Worm (Caenorhabditis elegans): Measurements from ENCODE around the gene K02C4.2.

The K02C4.2 gene

DNA sequence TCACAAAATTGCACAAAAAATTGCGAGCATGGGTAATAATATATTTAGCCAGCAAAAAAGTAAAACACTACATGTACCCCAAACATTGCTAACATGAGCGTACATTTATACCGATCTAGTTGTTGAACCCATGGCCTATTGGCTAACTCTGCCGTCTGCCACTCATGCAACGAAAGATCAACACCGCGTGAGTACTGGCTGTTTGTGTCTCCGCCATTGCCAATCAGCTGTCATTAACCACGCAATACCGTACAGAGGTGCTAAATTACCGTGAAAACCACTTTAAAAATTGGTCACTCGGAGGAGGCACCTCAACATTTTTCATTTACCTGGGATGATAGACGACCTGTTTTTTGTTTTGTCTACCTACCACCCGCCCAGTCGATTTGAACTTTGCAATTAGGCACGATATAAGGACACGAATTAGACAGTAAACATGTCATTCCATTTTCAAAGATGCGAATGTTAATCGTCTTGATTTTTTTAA lies at the start of gene K02C4.2:
K02C4.2 (plus strand) TSS at position 437 of the 487 bp plus-strand sequence.
- TF ChIP-seq mdt-29 (GFP tag; IDR thresholded peaks at IDR 0.05) (peak; percentile 55; the same call in 1 of the 2 replicates), F49E8.2 (tag; optimal IDR thresholded peaks at IDR 0.05; ENCODE audit: borderline replicate concordance) (peak; percentile 45), nhr-11 (tag; optimal IDR thresholded peaks at IDR 0.05) (no peak), F44E2.7 (GFP tag; IDR thresholded peaks at IDR 0.05) (0 out of 2 replicates have a peak, but pooled peaks have one; percentile 66), pqm-1 (tag; optimal IDR thresholded peaks at IDR 0.05) (peak; percentile 28), nhr-41 (GFP tag; IDR thresholded peaks at IDR 0.05) (0 out of 2 replicates have a peak, but pooled peaks have one; percentile 53), lin-39 (tag; optimal IDR thresholded peaks at IDR 0.05) (no peak), T26A8.4 (GFP tag; IDR thresholded peaks at IDR 0.05) (peak; percentile 84), dve-1 (tag; optimal IDR thresholded peaks at IDR 0.05; ENCODE audit: insufficient read depth) (peak; percentile 73), daf-8 (GFP tag; IDR thresholded peaks at IDR 0.05) (no peak), R02D3.7 (tag; optimal IDR thresholded peaks at IDR 0.05) (peak; percentile 41), lin-1 (GFP tag; IDR thresholded peaks at IDR 0.05) (peak; percentile 42; the same call in 1 of the 2 replicates), zfp-2 (tag; optimal IDR thresholded peaks at IDR 0.05) (peak; percentile 27), attf-4 (tag; optimal IDR thresholded peaks at IDR 0.05) (no peak), zip-11 (GFP tag; IDR thresholded peaks at IDR 0.05) (0 out of 2 replicates have a peak, but pooled peaks have one; percentile 17), gei-8 (GFP tag; optimal IDR thresholded peaks at IDR 0.05) (peak; percentile 82), hmg-1.1 (GFP tag; IDR thresholded peaks at IDR 0.05) (peak; percentile 82), skn-1 (tag; optimal IDR thresholded peaks at IDR 0.05) (no peak), hlh-30 (tag; optimal IDR thresholded peaks at IDR 0.05; ENCODE audit: insufficient read depth) (peak; percentile 88), daf-19 (GFP tag; conservative IDR thresholded peaks at IDR 0.05) (peak; percentile 68; the same call in 1 of the 2 replicates), zfp-3 (GFP tag; conservative IDR thresholded peaks at IDR 0.05) (peak; percentile 62; the same call in 1 of the 2 replicates), mxl-3 (GFP tag; optimal IDR thresholded peaks at IDR 0.05) (peak; percentile 86), hif-1 (tag; optimal IDR thresholded peaks at IDR 0.05) (peak in 1 of 2 experiments; percentile 39), ceh-20 (GFP tag; IDR thresholded peaks at IDR 0.05) (peak; percentile 79), lin-13 (GFP tag; optimal IDR thresholded peaks at IDR 0.05) (peak; percentile 73), nhr-42 (GFP tag; IDR thresholded peaks at IDR 0.05) (peak; percentile 85), arid-1 (GFP tag; conservative IDR thresholded peaks at IDR 0.05) (peak; percentile 82), saeg-2 (GFP tag; IDR thresholded peaks at IDR 0.05) (0 out of 2 replicates have a peak, but pooled peaks have one; percentile 13), lir-3 (tag; optimal IDR thresholded peaks at IDR 0.05) (peak; percentile 64), ceh-44 (GFP tag; IDR thresholded peaks at IDR 0.05) (no peak), nhr-77 (tag; optimal IDR thresholded peaks at IDR 0.05) (peak; percentile 35), tra-1 (GFP tag; IDR thresholded peaks at IDR 0.05) (peak; percentile 90), nhr-48 (tag; optimal IDR thresholded peaks at IDR 0.05) (peak; percentile 79), nhr-25 (tag; optimal IDR thresholded peaks at IDR 0.05; ENCODE audit: borderline replicate concordance, insufficient read depth) (peak; percentile 52), vab-7 (GFP tag; IDR thresholded peaks at IDR 0.05) (peak; percentile 80), madf-5 (GFP tag; IDR thresholded peaks at IDR 0.05) (peak in 1 of 2 experiments; percentile 81; a peak in 1 of 4 replicates), ces-1 (GFP tag; optimal IDR thresholded peaks at IDR 0.05) (no peak), Y5F2A.4 (GFP tag; optimal IDR thresholded peaks at IDR 0.05) (peak; percentile 68), dmd-6 (GFP tag; IDR thresholded peaks at IDR 0.05) (peak; percentile 83), F10B5.3 (tag; optimal IDR thresholded peaks at IDR 0.05) (peak; percentile 18), spr-1 (tag; optimal IDR thresholded peaks at IDR 0.05) (peak; percentile 73), lin-29 (GFP tag; IDR thresholded peaks at IDR 0.05) (0 out of 2 replicates have a peak, but pooled peaks have one; percentile 40), mdl-1 (tag; optimal IDR thresholded peaks at IDR 0.05) (no peak), lin-15B (tag; optimal IDR thresholded peaks at IDR 0.05) (no peak), D1046.2 (GFP tag; IDR thresholded peaks at IDR 0.05) (peak; percentile 88), dmd-9 (GFP tag; IDR thresholded peaks at IDR 0.05) (no peak), jun-1 (tag; optimal IDR thresholded peaks at IDR 0.05) (peak; percentile 31), zip-2 (tag; optimal IDR thresholded peaks at IDR 0.05) (no peak), dpl-1 (GFP tag; optimal IDR thresholded peaks at IDR 0.05) (peak; percentile 47), lim-7 (GFP tag; IDR thresholded peaks at IDR 0.05) (peak; percentile 92)
